Fruit fly (Drosophila melanogaster) whole organism, embryonic: ENCODE data around the gene CstF50.

Source experiments
- ATbp ChIP-seq: fragments of 200-800 bp; sonication (Bioruptor generic); optimal IDR thresholded peaks from 2 replicates; lab custom pipeline; 2017; ENCODE audit warnings: missing biosample characterization, mild to moderate bottlenecking, missing genetic modification characterization, missing genetic modification reagents
- Atf6 ChIP-seq: fragments of 200-800 bp; sonication (Bioruptor generic); IDR thresholded peaks from 2 replicates; pipeline ENCODE4 v1.3.6; 2022; ENCODE audit warnings: missing biosample characterization, missing genetic modification characterization
- CG10209 ChIP-seq: fragments of 200-800 bp; sonication (Bioruptor generic); optimal IDR thresholded peaks from 3 replicates; lab custom pipeline; 2017; ENCODE audit warnings: missing biosample characterization, mild to moderate bottlenecking, missing genetic modification characterization, missing genetic modification reagents
- CG10431 ChIP-seq: fragments of 200-800 bp; sonication (Bioruptor generic); optimal IDR thresholded peaks from 3 replicates; lab custom pipeline; 2018; ENCODE audit warnings: missing biosample characterization, mild to moderate bottlenecking, missing genetic modification characterization
- CG12155 ChIP-seq: fragments of 200-800 bp; sonication (Bioruptor generic); optimal IDR thresholded peaks from 3 replicates; lab custom pipeline; 2016; ENCODE audit warnings: missing biosample characterization, missing genetic modification characterization
- CG14965 ChIP-seq: fragments of 200-800 bp; sonication (Bioruptor generic); optimal IDR thresholded peaks from 2 replicates; lab custom pipeline; 2016; ENCODE audit warnings: missing biosample characterization, missing genetic modification characterization, borderline replicate concordance
- CG16779 ChIP-seq: fragments of 200-800 bp; sonication (Bioruptor generic); IDR thresholded peaks from 2 replicates; pipeline ENCODE4 v1.3.6; 2022; ENCODE audit warnings: missing biosample characterization, missing genetic modification characterization
- CG17186 ChIP-seq: fragments of 200-800 bp; sonication (Bioruptor generic); optimal IDR thresholded peaks from 3 replicates; lab custom pipeline; 2017; ENCODE audit warnings: missing biosample characterization, missing genetic modification reagents, missing genetic modification characterization
- CG17359 ChIP-seq: fragments of 200-800 bp; sonication (Bioruptor generic); optimal IDR thresholded peaks from 3 replicates; lab custom pipeline; 2018; ENCODE audit warnings: missing biosample characterization, mild to moderate bottlenecking, missing genetic modification characterization, moderate library complexity
- CG1832 ChIP-seq: fragments of 200-800 bp; sonication (Bioruptor generic); optimal IDR thresholded peaks from 2 replicates; lab custom pipeline; 2017; ENCODE audit warnings: missing biosample characterization, mild to moderate bottlenecking, missing genetic modification characterization, inconsistent platforms
- CG30403 ChIP-seq: fragments of 200-800 bp; sonication (Bioruptor generic); optimal IDR thresholded peaks from 3 replicates; lab custom pipeline; 2016; ENCODE audit warnings: missing biosample characterization, missing genetic modification characterization
- CG33557 ChIP-seq: fragments of 200-800 bp; sonication (Bioruptor generic); optimal IDR thresholded peaks from 2 replicates; lab custom pipeline; 2019; ENCODE audit warnings: missing biosample characterization, mild to moderate bottlenecking, missing genetic modification characterization, moderate library complexity
- CG3726 ChIP-seq: fragments of 200-800 bp; sonication (Bioruptor generic); IDR thresholded peaks from 3 replicates; pipeline ENCODE4, ENCODE4 v1.3.6; 2022; ENCODE audit warnings: missing biosample characterization, missing genetic modification characterization
- CG3838 ChIP-seq: fragments of 200-800 bp; sonication (Bioruptor generic); optimal IDR thresholded peaks from 3 replicates; lab custom pipeline; 2016; ENCODE audit warnings: missing biosample characterization, missing genetic modification characterization
- CG7357 ChIP-seq: fragments of 200-800 bp; sonication (Bioruptor generic); IDR thresholded peaks from 3 replicates; pipeline ENCODE4 v1.3.6; 2022; ENCODE audit warnings: missing biosample characterization, missing genetic modification characterization
- CG9797 ChIP-seq: fragments of 200-800 bp; sonication (Bioruptor generic); optimal IDR thresholded peaks from 3 replicates; lab custom pipeline; 2018; ENCODE audit warnings: missing biosample characterization, mild to moderate bottlenecking, missing genetic modification characterization
- CG9876 ChIP-seq: fragments of 200-800 bp; sonication (Bioruptor generic); optimal IDR thresholded peaks from 2 replicates; lab custom pipeline; 2016; ENCODE audit warnings: missing biosample characterization, missing genetic modification characterization
- CHES-1-like ChIP-seq: fragments of 200-800 bp; sonication (Bioruptor generic); optimal IDR thresholded peaks from 2 replicates; lab custom pipeline; 2016; ENCODE audit warnings: missing biosample characterization, missing genetic modification characterization
- Dip3 ChIP-seq: fragments of 200-800 bp; sonication (Bioruptor generic); optimal IDR thresholded peaks from 3 replicates; lab custom pipeline; 2016; ENCODE audit warnings: missing biosample characterization, missing genetic modification characterization
- Dll ChIP-seq: fragments of 200-800 bp; sonication (Bioruptor generic); IDR thresholded peaks from 4 replicates; pipeline ENCODE4 v1.3.6; 2022; ENCODE audit warnings: missing biosample characterization, missing genetic modification characterization; ENCODE audit not compliant: partially characterized antibody
- Eip74EF ChIP-seq, 2 experiments: fragments of 200-800 bp in 1 of 2; fragments of >200 bp in 1 of 2; sonication (Bioruptor generic) in 1 of 2; optimal IDR thresholded peaks; 2 replicates each; lab custom pipeline; 2017 to 2019; ENCODE audit warnings: missing biosample characterization in 2 of 2, missing genetic modification characterization in 2 of 2, mild to moderate bottlenecking in 1 of 2, moderate library complexity in 1 of 2
- Fer1 ChIP-seq: fragments of 200-800 bp; sonication (Bioruptor generic); optimal IDR thresholded peaks from 2 replicates; lab custom pipeline; 2017; ENCODE audit warnings: missing biosample characterization, mild to moderate bottlenecking, missing genetic modification characterization
- HLH3B ChIP-seq: fragments of 200-800 bp; sonication (Bioruptor generic); IDR thresholded peaks from 2 replicates; pipeline ENCODE4 v1.3.6; 2022; ENCODE audit warnings: missing biosample characterization, missing genetic modification characterization
- Lhr ChIP-seq: fragments of 200-800 bp; sonication (Bioruptor generic); optimal IDR thresholded peaks from 3 replicates; lab custom pipeline; 2017; ENCODE audit warnings: mild to moderate bottlenecking, missing biosample characterization, missing genetic modification reagents, missing genetic modification characterization
- PHDP ChIP-seq: fragments of 200-800 bp; sonication (Bioruptor generic); optimal IDR thresholded peaks from 3 replicates; lab custom pipeline; 2018; ENCODE audit warnings: missing biosample characterization, mild to moderate bottlenecking, missing genetic modification characterization, moderate library complexity
- Ssrp ChIP-seq: fragments of 200-800 bp; sonication (Bioruptor generic); optimal IDR thresholded peaks from 2 replicates; lab custom pipeline; 2018; ENCODE audit warnings: missing biosample characterization, mild to moderate bottlenecking, missing genetic modification characterization, moderate library complexity
- Stat92E ChIP-seq, 3 experiments: fragments of >200 bp in 2 of 3; fragments of 200-800 bp in 1 of 3; sonication (Bioruptor generic) in 1 of 3; optimal IDR thresholded peaks; 2 replicates each; lab custom pipeline; 2017 to 2019; ENCODE audit warnings: missing biosample characterization in 3 of 3, missing genetic modification characterization in 3 of 3, mild to moderate bottlenecking in 1 of 3, moderate library complexity in 1 of 3
- Trl ChIP-seq, 3 experiments: fragments of >200 bp in 2 of 3; fragments of 200-800 bp in 1 of 3; sonication (Bioruptor generic) in 1 of 3; optimal IDR thresholded peaks; 2 replicates in 1 of 3; 3 replicates in 2 of 3; lab custom pipeline; 2016 to 2017; ENCODE audit warnings: missing biosample characterization in 1 of 3, missing genetic modification characterization in 1 of 3
- YL-1 ChIP-seq: fragments of 200-800 bp; sonication (Bioruptor generic); optimal IDR thresholded peaks from 3 replicates; lab custom pipeline; 2017; ENCODE audit warnings: missing biosample characterization, mild to moderate bottlenecking, missing genetic modification characterization
- corto ChIP-seq: fragments of 200-800 bp; sonication (Bioruptor generic); optimal IDR thresholded peaks from 2 replicates; lab custom pipeline; 2016; ENCODE audit warnings: missing biosample characterization, mild to moderate bottlenecking, missing genetic modification characterization, moderate library complexity
- dmrt11E ChIP-seq: fragments of 200-800 bp; sonication (Bioruptor generic); optimal IDR thresholded peaks from 3 replicates; lab custom pipeline; 2018; ENCODE audit warnings: missing biosample characterization, mild to moderate bottlenecking, missing genetic modification characterization, moderate library complexity
- en ChIP-seq: fragments of 200-800 bp; sonication (Bioruptor generic); optimal IDR thresholded peaks from 2 replicates; lab custom pipeline; 2016; ENCODE audit warnings: missing biosample characterization, missing genetic modification characterization
- ewg ChIP-seq: fragments of 200-800 bp; sonication (Bioruptor generic); optimal IDR thresholded peaks from 3 replicates; lab custom pipeline; 2017; ENCODE audit warnings: mild to moderate bottlenecking, missing biosample characterization, missing genetic modification reagents, missing genetic modification characterization
- eyg ChIP-seq: fragments of 200-800 bp; sonication (Bioruptor generic); optimal IDR thresholded peaks from 3 replicates; lab custom pipeline; 2016; ENCODE audit warnings: missing biosample characterization, missing genetic modification characterization
- ftz-f1 ChIP-seq: fragments of 200-800 bp; sonication (Bioruptor generic); optimal IDR thresholded peaks from 2 replicates; lab custom pipeline; 2016; ENCODE audit warnings: missing biosample characterization, missing genetic modification characterization
- grau ChIP-seq: fragments of 200-800 bp; optimal IDR thresholded peaks from 3 replicates; lab custom pipeline; 2019; ENCODE audit warnings: missing biosample characterization, mild to moderate bottlenecking, missing genetic modification characterization, moderate library complexity
- grn ChIP-seq: fragments of 200-800 bp; sonication (Bioruptor generic); optimal IDR thresholded peaks from 3 replicates; lab custom pipeline; 2017; ENCODE audit warnings: missing biosample characterization, missing genetic modification characterization
- her ChIP-seq: fragments of 200-800 bp; sonication (Bioruptor generic); optimal IDR thresholded peaks from 2 replicates; lab custom pipeline; 2016; ENCODE audit warnings: missing biosample characterization, missing genetic modification characterization
- hkb ChIP-seq, 2 experiments: fragments of 200-800 bp in 1 of 2; fragments of >200 bp in 1 of 2; sonication (Bioruptor generic) in 1 of 2; IDR thresholded peaks in 1 of 2; optimal IDR thresholded peaks in 1 of 2; 2 replicates each; pipeline versions ENCODE4 v1.3.6 to Lab custom; 2017 to 2022; ENCODE audit warnings: missing biosample characterization in 1 of 2, missing genetic modification characterization in 1 of 2
- luna ChIP-seq: fragments of 200-800 bp; sonication (Bioruptor generic); optimal IDR thresholded peaks from 2 replicates; lab custom pipeline; 2016; ENCODE audit warnings: missing biosample characterization, missing genetic modification characterization
- nerfin-2 ChIP-seq: fragments of 200-800 bp; sonication (Bioruptor generic); IDR thresholded peaks from 2 replicates; pipeline ENCODE4 v1.3.6; 2022; ENCODE audit warnings: missing biosample characterization, missing genetic modification characterization; ENCODE audit not compliant: partially characterized antibody
- pan ChIP-seq, 4 experiments: fragments of >200 bp in 3 of 4; fragments of 200-800 bp in 1 of 4; sonication (Bioruptor generic) in 1 of 4; optimal IDR thresholded peaks in 3 of 4; IDR thresholded peaks in 1 of 4; 2 replicates each; pipeline versions ENCODE4 v1.3.6 to Lab custom; 2017 to 2022; ENCODE audit warnings: missing biosample characterization in 2 of 4, missing genetic modification characterization in 2 of 4, mixed read lengths in 1 of 4
- so ChIP-seq: fragments of 200-800 bp; sonication (Bioruptor generic); IDR thresholded peaks from 3 replicates; pipeline ENCODE4 v1.3.6; 2022; ENCODE audit warnings: missing biosample characterization, missing genetic modification characterization
- sqz ChIP-seq: fragments of 200-800 bp; sonication (Bioruptor generic); optimal IDR thresholded peaks from 3 replicates; lab custom pipeline; 2018; ENCODE audit warnings: missing biosample characterization, mild to moderate bottlenecking, missing genetic modification characterization
- trem ChIP-seq: fragments of 200-800 bp; optimal IDR thresholded peaks from 3 replicates; lab custom pipeline; 2019; ENCODE audit warnings: missing biosample characterization, mild to moderate bottlenecking, missing genetic modification characterization, moderate library complexity
- yki ChIP-seq: fragments of >200 bp; optimal IDR thresholded peaks from 3 replicates; lab custom pipeline; 2018
- zen ChIP-seq: fragments of 200-800 bp; sonication (Bioruptor generic); optimal IDR thresholded peaks from 3 replicates; lab custom pipeline; 2018; ENCODE audit warnings: missing biosample characterization, mild to moderate bottlenecking, missing genetic modification characterization, moderate library complexity

Gene CstF50

dm6 chr3R:31725486-31726227, 11.1 kb downstream of the CstF50 start (continued):
- no peak for TF ChIP-seq Stat92E (GFP tag; optimal IDR thresholded peaks at IDR 0.05; lab: Kevin White, UChicago)
- no peak for TF ChIP-seq Dll (GFP tag; lab: Robert Waterston, UW)
- no peak for TF ChIP-seq HLH3B (GFP tag; lab: Robert Waterston, UW)
- peak; percentile 50 for TF ChIP-seq CG12155
- TF ChIP-seq PHDP (tag; lab: Kevin White, UChicago) = no peak
- no peak for TF ChIP-seq CG33557
- TF ChIP-seq her (GFP tag; lab: Kevin White, UChicago) = no peak
- TF ChIP-seq CG10431 (GFP tag; lab: Kevin White, UChicago) = no peak
- TF ChIP-seq trem = no peak
- no peak for TF ChIP-seq corto (GFP tag; lab: Kevin White, UChicago)
- no peak for TF ChIP-seq pan (optimal IDR thresholded peaks at IDR 0.05; lab: Kevin White, UChicago)
- peak in 1 of 2 experiments; percentile 22 for TF ChIP-seq pan (GFP tag; optimal IDR thresholded peaks at IDR 0.05 in 1 of 2, IDR thresholded peaks at IDR 0.05 in 1 of 2)
- no peak for TF ChIP-seq zen
- TF ChIP-seq CG3726 (GFP tag; lab: Robert Waterston, UW) = no peak
- no peak for TF ChIP-seq CG30403 (GFP tag; lab: Kevin White, UChicago)
- no peak for TF ChIP-seq Ssrp
- TF ChIP-seq YL-1 (GFP tag; lab: Kevin White, UChicago) = no peak
- TF ChIP-seq ftz-f1 (GFP tag; lab: Kevin White, UChicago) = no peak
- peak in 1 of 2 experiments; percentile 2 for TF ChIP-seq Eip74EF (GFP tag; optimal IDR thresholded peaks at IDR 0.05; lab: Kevin White, UChicago)
- no peak for TF ChIP-seq grau
- TF ChIP-seq en (GFP tag; lab: Kevin White, UChicago) = peak; percentile 7
- TF ChIP-seq CG9797 = no peak
- no peak for TF ChIP-seq CG7357
- TF ChIP-seq nerfin-2 (GFP tag; lab: Robert Waterston, UW) = no peak
- TF ChIP-seq CG17186 (GFP tag; lab: Kevin White, UChicago) = no peak
- TF ChIP-seq CG16779 (GFP tag; lab: Robert Waterston, UW) = 0 out of 2 replicates have a peak, but pooled peaks have one; percentile 38
- 0 out of 3 replicates have a peak, but pooled peaks have one; percentile 29 for TF ChIP-seq so
- no peak for TF ChIP-seq CG3838
- no peak for TF ChIP-seq CG9876
- no peak for TF ChIP-seq ewg
- no peak for TF ChIP-seq Fer1 (GFP tag; lab: Kevin White, UChicago)
- no peak for TF ChIP-seq CG14965 (GFP tag; lab: Kevin White, UChicago)
- peak; percentile 36 to 73 for TF ChIP-seq Trl (optimal IDR thresholded peaks at IDR 0.05; lab: Kevin White, UChicago)
- no peak for TF ChIP-seq Trl (GFP tag; optimal IDR thresholded peaks at IDR 0.05; lab: Kevin White, UChicago)
- TF ChIP-seq Atf6 = no peak
- no peak for TF ChIP-seq CG17359 (tag; lab: Kevin White, UChicago)
- TF ChIP-seq hkb (optimal IDR thresholded peaks at IDR 0.05; lab: Kevin White, UChicago) = no peak
- no peak for TF ChIP-seq hkb (GFP tag; IDR thresholded peaks at IDR 0.05; lab: Robert Waterston, UW)
- TF ChIP-seq Lhr (GFP tag; lab: Kevin White, UChicago) = no peak
- no peak for TF ChIP-seq CHES-1-like (GFP tag; lab: Kevin White, UChicago)
- peak; percentile 38 for TF ChIP-seq ATbp (GFP tag; lab: Kevin White, UChicago)
- TF ChIP-seq CG1832 (GFP tag; lab: Kevin White, UChicago) = peak; percentile 76
- peak; percentile 9 for TF ChIP-seq eyg
- TF ChIP-seq Dip3 (GFP tag; lab: Kevin White, UChicago) = no peak
- TF ChIP-seq luna (GFP tag; lab: Kevin White, UChicago) = no peak
- TF ChIP-seq sqz = peak; percentile 4
- no peak for TF ChIP-seq CG10209
- TF ChIP-seq yki (lab: Kevin White, UChicago) = no peak
- TF ChIP-seq dmrt11E (tag; lab: Kevin White, UChicago) = no peak
- TF ChIP-seq grn (GFP tag; lab: Kevin White, UChicago) = no peak
